Fruit fly (Drosophila melanogaster) whole organism, adult: Measurements from ENCODE around the gene Klp31E.

Experiments
- CG11617 ChIP-seq: fragments of 200-800 bp; sonication (Bioruptor generic); optimal IDR thresholded peaks from 2 replicates; lab custom pipeline; 2017; ENCODE audit warnings: mild to moderate bottlenecking, missing biosample characterization, missing genetic modification reagents, missing genetic modification characterization
- CG12768 ChIP-seq: fragments of 200-800 bp; sonication (Bioruptor generic); optimal IDR thresholded peaks from 2 replicates; lab custom pipeline; 2017; ENCODE audit warnings: missing biosample characterization, missing genetic modification characterization, mild to moderate bottlenecking, moderate library complexity, missing genetic modification reagents
- CG14711 ChIP-seq: fragments of 200-800 bp; sonication (Bioruptor generic); optimal IDR thresholded peaks from 2 replicates; lab custom pipeline; 2018; ENCODE audit warnings: missing biosample characterization, mild to moderate bottlenecking, missing genetic modification characterization, moderate library complexity
- CG1620 ChIP-seq: fragments of 200-800 bp; sonication (Bioruptor generic); optimal IDR thresholded peaks from 2 replicates; lab custom pipeline; 2016; ENCODE audit warnings: missing biosample characterization, missing genetic modification characterization
- CG33017 ChIP-seq: fragments of 200-800 bp; sonication (Bioruptor generic); optimal IDR thresholded peaks from 2 replicates; lab custom pipeline; 2018; ENCODE audit warnings: missing biosample characterization, mild to moderate bottlenecking, missing genetic modification characterization, moderate library complexity
- CG5204 ChIP-seq: fragments of 200-800 bp; sonication (Bioruptor generic); optimal IDR thresholded peaks from 2 replicates; lab custom pipeline; 2016; ENCODE audit warnings: missing biosample characterization, missing genetic modification characterization
- CG7045 ChIP-seq: fragments of 200-800 bp; sonication (Bioruptor generic); optimal IDR thresholded peaks from 2 replicates; lab custom pipeline; 2017; ENCODE audit warnings: missing biosample characterization, mild to moderate bottlenecking, missing genetic modification characterization
- CG7101 ChIP-seq: fragments of 200-800 bp; sonication (Bioruptor generic); optimal IDR thresholded peaks from 2 replicates; lab custom pipeline; 2018; ENCODE audit warnings: missing biosample characterization, mild to moderate bottlenecking, missing genetic modification characterization, moderate library complexity
- Clk ChIP-seq: fragments of 200-800 bp; sonication (Bioruptor generic); optimal IDR thresholded peaks from 2 replicates; lab custom pipeline; 2017; ENCODE audit warnings: missing biosample characterization, missing genetic modification characterization
- Crg-1 ChIP-seq: fragments of 200-800 bp; sonication (Bioruptor generic); optimal IDR thresholded peaks from 2 replicates; lab custom pipeline; 2016; ENCODE audit warnings: missing biosample characterization, missing genetic modification characterization
- Hr96 ChIP-seq: fragments of 200-800 bp; sonication (Bioruptor generic); optimal IDR thresholded peaks from 2 replicates; lab custom pipeline; 2016; ENCODE audit warnings: missing biosample characterization, missing genetic modification characterization
- Mnt ChIP-seq: fragments of 200-800 bp; sonication (Bioruptor generic); optimal IDR thresholded peaks from 2 replicates; lab custom pipeline; 2016; ENCODE audit warnings: missing biosample characterization, mild to moderate bottlenecking, missing genetic modification characterization
- bab1 ChIP-seq: fragments of 200-800 bp; sonication (Bioruptor generic); optimal IDR thresholded peaks from 3 replicates; lab custom pipeline; 2019; ENCODE audit warnings: missing biosample characterization, mild to moderate bottlenecking, missing genetic modification characterization, moderate library complexity
- cic ChIP-seq: fragments of 200-800 bp; sonication (Bioruptor generic); optimal IDR thresholded peaks from 2 replicates; lab custom pipeline; 2017; ENCODE audit warnings: missing biosample characterization, mild to moderate bottlenecking, missing genetic modification characterization, moderate library complexity
- cnc ChIP-seq, 2 experiments: fragments of >200 bp; optimal IDR thresholded peaks; 2 replicates each; lab custom pipeline; 2017
- kay ChIP-seq: fragments of 200-800 bp; sonication (Bioruptor generic); peaks from one replicate; lab custom pipeline; 2016; ENCODE audit warnings: missing biosample characterization, missing genetic modification characterization, borderline replicate concordance
- ovo ChIP-seq: fragments of 200-800 bp; sonication (Bioruptor generic); optimal IDR thresholded peaks from 2 replicates; lab custom pipeline; 2016; ENCODE audit warnings: missing biosample characterization, missing genetic modification characterization
- pad ChIP-seq: fragments of 200-800 bp; sonication (Bioruptor generic); optimal IDR thresholded peaks from 3 replicates; lab custom pipeline; 2017; ENCODE audit warnings: missing biosample characterization, missing genetic modification characterization, mild to moderate bottlenecking, moderate library complexity, missing genetic modification reagents
- tj ChIP-seq: fragments of 200-800 bp; sonication (Bioruptor generic); optimal IDR thresholded peaks from 3 replicates; lab custom pipeline; 2017; ENCODE audit warnings: missing biosample characterization, mild to moderate bottlenecking, missing genetic modification characterization, moderate library complexity
- toe ChIP-seq: fragments of 200-800 bp; sonication (Bioruptor generic); optimal IDR thresholded peaks from 2 replicates; lab custom pipeline; 2016; ENCODE audit warnings: missing biosample characterization, missing genetic modification characterization

Gene Klp31E

DNA sequence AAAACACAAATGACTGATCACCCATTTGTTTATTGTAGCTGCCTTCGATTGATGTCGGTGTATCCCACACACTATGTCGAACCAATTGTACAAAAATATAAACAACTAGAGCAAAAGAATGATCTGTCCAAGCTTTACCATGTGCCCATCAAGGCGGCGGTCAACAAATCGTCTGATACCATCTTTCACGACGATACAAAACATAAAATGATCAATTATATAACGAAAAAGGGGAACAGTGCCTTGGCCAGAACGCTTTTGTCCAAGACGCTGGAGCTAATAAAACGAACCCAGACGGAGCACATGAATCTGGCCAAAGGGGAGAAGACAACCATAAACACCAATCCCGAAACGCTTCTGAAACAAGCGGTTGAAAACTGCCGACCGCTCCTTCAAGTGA lies 27.0 kb upstream of the Klp31E start:
- TF ChIP-seq CG1620 (GFP tag; lab: Kevin White, UChicago) (no peak), CG5204 (GFP tag; lab: Kevin White, UChicago) (no peak), CG33017 (no peak), toe (GFP tag; lab: Kevin White, UChicago) (no peak), CG12768 (no peak), bab1 (GFP tag; lab: Kevin White, UChicago) (no peak), Clk (GFP tag; lab: Kevin White, UChicago) (no peak), tj (no peak), cnc (optimal IDR thresholded peaks at IDR 0.05; lab: Kevin White, UChicago) (no peak), Mnt (no peak), CG7101 (tag; lab: Kevin White, UChicago) (no peak), Hr96 (GFP tag; lab: Kevin White, UChicago) (no peak), CG7045 (no peak), Crg-1 (GFP tag; lab: Kevin White, UChicago) (no peak), ovo (GFP tag; lab: Kevin White, UChicago) (no peak), kay (no peak), cic (no peak), CG11617 (GFP tag; lab: Kevin White, UChicago) (no peak), pad (GFP tag; lab: Kevin White, UChicago) (no peak), CG14711 (no peak)

DNA sequence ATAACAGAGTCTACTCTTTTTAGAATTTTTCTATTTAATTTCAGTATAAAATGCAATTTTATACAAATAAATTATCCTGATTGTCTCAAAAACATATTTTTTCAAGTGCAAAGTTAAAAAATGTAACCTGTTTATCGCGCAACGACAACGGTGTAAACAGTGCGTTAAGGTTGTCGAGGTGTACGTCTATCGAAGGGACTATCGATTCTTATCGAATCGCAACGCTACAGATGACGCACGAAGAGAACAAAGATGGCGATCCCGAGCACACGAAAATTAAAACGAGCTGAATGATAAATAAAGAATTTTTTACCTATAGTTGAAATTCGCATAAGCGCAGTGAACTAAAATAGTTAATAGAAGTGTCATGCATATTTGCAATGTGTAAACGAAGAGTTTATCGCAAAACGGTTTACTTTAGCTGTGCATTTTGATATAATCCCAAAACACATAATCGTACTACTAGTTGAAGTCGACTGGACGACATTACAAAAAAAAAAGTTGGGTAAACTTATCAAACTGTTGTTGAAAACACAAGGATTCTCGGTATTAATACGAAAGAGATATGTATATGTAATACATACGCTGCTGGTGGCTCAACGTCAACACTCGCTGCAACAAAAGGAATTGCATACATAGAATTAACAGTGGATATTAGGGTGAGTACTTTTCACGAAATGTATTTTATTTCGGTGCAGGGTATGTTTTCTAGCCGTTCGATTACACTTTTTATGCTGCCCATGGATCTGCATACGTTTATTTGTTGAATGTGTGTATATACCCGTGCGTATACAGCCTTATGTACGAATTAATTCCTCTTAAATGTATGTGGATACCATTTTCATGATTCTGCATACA lies 25.7 kb upstream of the Klp31E start, which contains the start of gene da:
da (plus strand) TSS at position 237 of the 858 bp plus-strand sequence.
- no peak for TF ChIP-seq cnc (optimal IDR thresholded peaks at IDR 0.05; lab: Kevin White, UChicago)
- TF ChIP-seq Clk (GFP tag; lab: Kevin White, UChicago) = no peak
- peak; percentile 53 for TF ChIP-seq CG7045
- TF ChIP-seq bab1 (GFP tag; lab: Kevin White, UChicago) = peak; percentile 21
- TF ChIP-seq toe (GFP tag; lab: Kevin White, UChicago) = no peak
- peak; percentile 33 for TF ChIP-seq Crg-1 (GFP tag; lab: Kevin White, UChicago)
- peak; percentile 30 for TF ChIP-seq tj
- peak; percentile 45 for TF ChIP-seq cic
- peak; percentile 28 for TF ChIP-seq pad (GFP tag; lab: Kevin White, UChicago)
- TF ChIP-seq CG11617 (GFP tag; lab: Kevin White, UChicago) = peak; percentile 74
- peak; percentile 52 for TF ChIP-seq CG12768
- peak; percentile 62 for TF ChIP-seq CG7101 (tag; lab: Kevin White, UChicago)
- no peak for TF ChIP-seq CG5204 (GFP tag; lab: Kevin White, UChicago)
- peak; percentile 49 for TF ChIP-seq CG33017
- peak; percentile 69 for TF ChIP-seq Mnt
- TF ChIP-seq CG14711 = peak; percentile 63
- peak; percentile 99 for TF ChIP-seq kay
- peak; percentile 70 for TF ChIP-seq CG1620 (GFP tag; lab: Kevin White, UChicago)
- no peak for TF ChIP-seq ovo (GFP tag; lab: Kevin White, UChicago)
- no peak for TF ChIP-seq Hr96 (GFP tag; lab: Kevin White, UChicago)

DNA sequence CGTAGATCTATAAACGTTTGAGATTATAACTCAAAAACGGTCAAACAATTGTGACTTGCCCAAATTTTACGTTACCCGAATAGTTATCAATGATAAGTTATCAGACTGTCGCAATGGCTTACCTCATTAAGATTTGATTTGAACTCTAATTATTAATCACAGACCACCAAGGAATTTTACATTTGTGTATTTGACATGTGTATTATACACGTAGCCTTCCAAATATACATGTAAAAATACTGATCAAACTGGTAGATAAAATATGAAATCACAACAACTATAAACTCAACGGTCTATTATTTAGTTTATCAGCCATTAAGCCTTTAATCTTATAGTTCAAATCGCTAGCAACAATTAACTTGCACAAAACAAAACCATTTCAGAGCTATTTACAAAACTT lies 20.4 kb upstream of the Klp31E start:
- TF ChIP-seq toe (GFP tag; lab: Kevin White, UChicago) (no peak), CG11617 (GFP tag; lab: Kevin White, UChicago) (no peak), Mnt (no peak), CG5204 (GFP tag; lab: Kevin White, UChicago) (no peak), kay (no peak), CG1620 (GFP tag; lab: Kevin White, UChicago) (no peak)

DNA sequence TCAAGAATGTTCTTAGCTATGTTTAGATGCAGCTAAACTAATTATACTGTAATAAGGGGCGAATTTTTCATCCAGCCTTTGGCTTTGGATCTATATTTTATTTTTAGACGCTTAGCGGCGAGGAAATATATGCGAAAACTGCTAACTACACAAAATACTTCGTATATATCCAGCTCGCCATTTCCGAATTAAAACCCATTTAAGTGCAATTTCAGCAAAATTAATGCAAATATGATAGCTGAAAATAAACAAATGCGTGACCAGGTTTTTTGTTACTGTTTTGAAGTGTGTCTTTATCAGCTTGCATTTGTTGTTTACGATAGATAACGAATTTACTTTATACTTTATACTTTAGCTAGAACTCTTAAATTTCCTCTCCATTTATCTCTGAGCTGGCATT lies 18.8 kb upstream of the Klp31E start:
- TF ChIP-seq tj = peak; percentile 96
- TF ChIP-seq Mnt = no peak

DNA sequence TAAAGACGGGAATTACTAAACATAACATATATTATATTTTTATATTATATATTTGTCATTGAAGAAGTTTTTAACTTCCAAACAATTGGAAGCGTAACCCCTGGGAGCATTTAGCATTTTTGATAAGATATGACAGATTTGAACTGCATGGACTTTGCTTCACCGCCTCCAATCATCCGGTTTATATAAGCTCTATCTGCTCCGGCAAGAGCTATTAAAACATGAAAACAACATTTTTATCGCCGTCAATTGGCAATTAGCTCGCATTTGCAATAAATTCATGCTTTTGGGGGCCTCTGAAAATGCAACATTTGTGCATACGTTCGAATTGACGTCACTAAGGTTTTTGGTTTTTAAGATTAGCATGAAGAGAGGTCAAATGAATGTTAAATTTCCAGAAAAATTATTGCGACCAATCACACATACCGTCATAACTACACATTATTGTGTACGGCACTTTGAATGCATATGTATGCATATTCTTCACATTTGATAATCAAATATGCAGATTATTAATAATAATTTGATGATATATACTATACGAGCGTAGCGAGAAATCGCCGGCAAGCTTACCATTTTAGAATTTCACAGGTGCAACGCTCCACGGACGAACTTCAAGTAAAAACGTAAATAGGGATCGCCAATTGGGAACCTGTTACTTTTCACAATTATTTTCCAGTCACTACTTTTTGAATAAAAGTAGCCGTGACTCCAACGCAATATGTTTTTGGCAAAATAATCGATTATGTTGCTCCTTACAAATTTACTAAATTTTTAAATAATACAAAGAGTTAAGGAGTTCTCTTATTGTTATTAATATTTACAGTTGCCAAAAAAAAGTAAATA lies 18.0 kb upstream of the Klp31E start, which contains the start of gene Mdh1:
Mdh1 (minus strand) TSS at position 691 of the 846 bp plus-strand sequence.
- TF ChIP-seq tj (no peak), Clk (GFP tag; lab: Kevin White, UChicago) (no peak), CG12768 (peak; percentile 19), ovo (GFP tag; lab: Kevin White, UChicago) (no peak), Mnt (peak; percentile 28), CG1620 (GFP tag; lab: Kevin White, UChicago) (no peak), CG7045 (no peak), CG33017 (peak; percentile 25), CG11617 (GFP tag; lab: Kevin White, UChicago) (peak; percentile 5), bab1 (GFP tag; lab: Kevin White, UChicago) (peak; percentile 32), kay (peak; percentile 79), Hr96 (GFP tag; lab: Kevin White, UChicago) (no peak), Crg-1 (GFP tag; lab: Kevin White, UChicago) (no peak), pad (GFP tag; lab: Kevin White, UChicago) (no peak), CG7101 (tag; lab: Kevin White, UChicago) (no peak), CG5204 (GFP tag; lab: Kevin White, UChicago) (no peak), cnc (optimal IDR thresholded peaks at IDR 0.05; lab: Kevin White, UChicago) (no peak), toe (GFP tag; lab: Kevin White, UChicago) (no peak), CG14711 (no peak), cic (no peak)
